Worm (Caenorhabditis elegans) whole organism, L3 larva: ENCODE measurements around the gene F58E6.6.

ENCODE experiments used
- aly-2 ChIP-seq: fragments of 150-350 bp; optimal IDR thresholded peaks from 2 replicates; lab custom pipeline; 2014; ENCODE audit warnings: missing biosample characterization, missing genetic modification characterization
- ama-1 ChIP-seq: fragments of 150-350 bp; optimal IDR thresholded peaks from 2 replicates; lab custom pipeline; 2018
- ceh-82 ChIP-seq: fragments of 150-350 bp; optimal IDR thresholded peaks from 2 replicates; lab custom pipeline; 2014; ENCODE audit warnings: missing biosample characterization, missing genetic modification characterization
- elt-2 ChIP-seq: sonication (generic microtip); optimal IDR thresholded peaks from 2 replicates; lab custom pipeline; 2016; ENCODE audit warnings: missing genetic modification reagents, mild to moderate bottlenecking, missing genetic modification characterization, missing compliant biosample characterization
- lsy-12 ChIP-seq: sonication (generic microtip); optimal IDR thresholded peaks from 2 replicates; lab custom pipeline; 2016; ENCODE audit warnings: mild to moderate bottlenecking, missing genetic modification characterization, missing compliant biosample characterization
- nhr-76 ChIP-seq: fragments of 150-350 bp; sonication (generic microtip); optimal IDR thresholded peaks from 5 replicates; lab custom pipeline; 2014; ENCODE audit warnings: missing biosample characterization, missing genetic modification characterization
- skn-1 ChIP-seq: fragments of 150-350 bp; optimal IDR thresholded peaks from 2 replicates; lab custom pipeline; 2014; ENCODE audit warnings: missing biosample characterization, missing genetic modification characterization

DNA sequence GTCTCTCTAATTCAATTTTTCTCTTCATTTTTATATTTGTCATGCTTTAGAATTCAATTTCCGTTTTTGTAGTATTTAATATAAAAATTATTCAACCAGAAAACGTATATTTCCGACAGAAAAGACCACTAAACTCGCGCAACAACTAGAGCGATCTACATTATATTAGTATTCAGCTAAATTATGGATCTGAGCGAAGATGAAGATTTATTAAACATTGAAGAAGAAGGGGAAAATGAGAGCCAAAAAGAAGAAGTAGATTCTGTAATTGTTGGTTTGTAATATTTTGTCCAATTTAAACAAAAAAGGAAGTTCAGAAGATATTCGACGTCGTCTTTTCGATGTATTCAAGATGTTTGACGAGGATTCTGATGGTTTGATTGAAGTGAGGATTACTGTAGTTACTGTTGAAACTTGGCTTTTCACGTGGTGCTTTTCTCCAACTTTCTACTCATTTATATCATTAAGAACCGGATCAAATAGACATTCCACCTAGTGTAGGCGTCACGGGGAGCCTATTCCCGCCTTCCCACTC is 18.8 kb downstream of the F58E6.6 start, which contains the start of gene cal-7:
- TF ChIP-seq ceh-82 (no peak), nhr-76 (tag; lab: Kevin White, UChicago) (no peak), elt-2 (tag; lab: Kevin White, UChicago) (no peak), aly-2 (tag; lab: Kevin White, UChicago) (no peak), ama-1 (lab: Kevin White, UChicago) (peak; percentile 46), skn-1 (no peak), lsy-12 (peak; percentile 12)
